Worm (Caenorhabditis elegans) whole organism, late embryonic: ENCODE measurements around the gene sec-3.
A peak's percentile ranks its signal among the peaks of the same experiment; 100 is the strongest.

Experiments used
- C08G9.2 ChIP-seq: sonication (generic microtip); optimal IDR thresholded peaks from 2 replicates; lab custom pipeline; 2016; ENCODE audit warnings: mild to moderate bottlenecking, missing genetic modification characterization, moderate library complexity, missing compliant biosample characterization
- F13H6.1 ChIP-seq: sonication (generic microtip); optimal IDR thresholded peaks from 2 replicates; lab custom pipeline; 2016; ENCODE audit warnings: missing genetic modification characterization, missing compliant biosample characterization
- Y22D7AL.16 ChIP-seq: sonication (generic microtip); optimal IDR thresholded peaks from 2 replicates; lab custom pipeline; 2016; ENCODE audit warnings: missing genetic modification characterization, missing compliant biosample characterization
- ahr-1 ChIP-seq: sonication (generic microtip); optimal IDR thresholded peaks from 2 replicates; lab custom pipeline; 2016; ENCODE audit warnings: missing genetic modification characterization, missing compliant biosample characterization
- ama-1 ChIP-seq: fragments of 150-350 bp; optimal IDR thresholded peaks from 2 replicates; lab custom pipeline; 2014
- ceh-14 ChIP-seq: sonication (generic microtip); optimal IDR thresholded peaks from 2 replicates; lab custom pipeline; 2016; ENCODE audit warnings: missing genotype, missing genetic modification characterization, missing compliant biosample characterization
- ceh-18 ChIP-seq: sonication (generic microtip); optimal IDR thresholded peaks from 2 replicates; lab custom pipeline; 2016; ENCODE audit warnings: missing genetic modification characterization, missing compliant biosample characterization
- ceh-2 ChIP-seq: sonication (generic microtip); optimal IDR thresholded peaks from 2 replicates; lab custom pipeline; 2016; ENCODE audit warnings: missing genotype, missing genetic modification characterization, missing compliant biosample characterization
- ceh-30 ChIP-seq: fragments of 150-350 bp; optimal IDR thresholded peaks from 2 replicates; lab custom pipeline; 2014; ENCODE audit warnings: missing biosample characterization, missing genetic modification characterization
- ceh-31 ChIP-seq: sonication (generic microtip); optimal IDR thresholded peaks from 2 replicates; lab custom pipeline; 2016; ENCODE audit warnings: missing genetic modification characterization, missing compliant biosample characterization
- ceh-34 ChIP-seq: sonication (generic microtip); optimal IDR thresholded peaks from 2 replicates; lab custom pipeline; 2016; ENCODE audit warnings: mild to moderate bottlenecking, missing genetic modification characterization, missing compliant biosample characterization
- ceh-45 ChIP-seq: fragments of 200-800 bp; sonication (Bioruptor generic); IDR thresholded peaks from 2 replicates; pipeline ENCODE4 v1.3.6; 2022; ENCODE audit warnings: missing genetic modification reagents, missing genetic modification characterization, missing compliant biosample characterization
- ceh-48 ChIP-seq: sonication (generic microtip); optimal IDR thresholded peaks from 2 replicates; lab custom pipeline; 2016; ENCODE audit warnings: missing genetic modification characterization, inconsistent platforms, missing compliant biosample characterization
- ceh-6 ChIP-seq: fragments of 200-800 bp; sonication (Bioruptor generic); optimal IDR thresholded peaks from 2 replicates; lab custom pipeline; 2018; ENCODE audit warnings: mild to moderate bottlenecking, missing genetic modification characterization, missing compliant biosample characterization
- che-1 ChIP-seq: sonication (generic microtip); optimal IDR thresholded peaks from 2 replicates; lab custom pipeline; 2016; ENCODE audit warnings: mild to moderate bottlenecking, missing genetic modification characterization, missing compliant biosample characterization
- dve-1 ChIP-seq: sonication (generic microtip); optimal IDR thresholded peaks from 2 replicates; lab custom pipeline; 2017; ENCODE audit warnings: antibody characterized with exemption, mild to moderate bottlenecking, missing genetic modification characterization, missing compliant biosample characterization
- elt-2 ChIP-seq: sonication (generic microtip); optimal IDR thresholded peaks from 2 replicates; lab custom pipeline; 2016; ENCODE audit warnings: missing genetic modification reagents, missing genetic modification characterization, missing compliant biosample characterization
- ets-4 ChIP-seq: sonication (generic microtip); optimal IDR thresholded peaks from 2 replicates; lab custom pipeline; 2016; ENCODE audit warnings: missing genetic modification characterization, missing compliant biosample characterization
- fax-1 ChIP-seq: sonication (generic microtip); optimal IDR thresholded peaks from 2 replicates; lab custom pipeline; 2016; ENCODE audit warnings: missing genotype, missing genetic modification characterization, missing compliant biosample characterization
- fkh-6 ChIP-seq: sonication (generic microtip); optimal IDR thresholded peaks from 2 replicates; lab custom pipeline; 2016; ENCODE audit warnings: missing genetic modification characterization, missing compliant biosample characterization
- gmeb-2 ChIP-seq: sonication (generic microtip); optimal IDR thresholded peaks from 2 replicates; lab custom pipeline; 2016; ENCODE audit warnings: missing genetic modification characterization, inconsistent platforms, missing compliant biosample characterization
- hlh-13 ChIP-seq: fragments of 200-800 bp; sonication (Bioruptor generic); optimal IDR thresholded peaks from 2 replicates; lab custom pipeline; 2018; ENCODE audit warnings: mild to moderate bottlenecking, missing genetic modification characterization, missing compliant biosample characterization
- hlh-15 ChIP-seq: sonication (generic microtip); optimal IDR thresholded peaks from 2 replicates; lab custom pipeline; 2016; ENCODE audit warnings: missing genetic modification characterization, missing compliant biosample characterization
- hlh-30 ChIP-seq: sonication (generic microtip); optimal IDR thresholded peaks from 2 replicates; lab custom pipeline; 2017; ENCODE audit warnings: antibody characterized with exemption, missing genetic modification characterization, missing compliant biosample characterization; ENCODE audit not compliant: insufficient read depth
- hlh-6 ChIP-seq: sonication (generic microtip); optimal IDR thresholded peaks from 2 replicates; lab custom pipeline; 2016; ENCODE audit warnings: missing genotype, missing genetic modification characterization, missing compliant biosample characterization
- lim-6 ChIP-seq: sonication (generic microtip); optimal IDR thresholded peaks from 2 replicates; lab custom pipeline; 2016; ENCODE audit warnings: missing genetic modification characterization, missing compliant biosample characterization
- lin-11 ChIP-seq: fragments of 200-800 bp; sonication (Bioruptor generic); optimal IDR thresholded peaks from 2 replicates; lab custom pipeline; 2018; ENCODE audit warnings: mild to moderate bottlenecking, missing genetic modification characterization, missing compliant biosample characterization
- madf-2 ChIP-seq: sonication (generic microtip); optimal IDR thresholded peaks from 2 replicates; lab custom pipeline; 2017; ENCODE audit warnings: missing genetic modification characterization, missing compliant biosample characterization
- mec-3 ChIP-seq: sonication (generic microtip); optimal IDR thresholded peaks from 2 replicates; lab custom pipeline; 2016; ENCODE audit warnings: borderline replicate concordance, missing genetic modification characterization, missing compliant biosample characterization
- nfya-1 ChIP-seq: sonication (generic microtip); optimal IDR thresholded peaks from 2 replicates; lab custom pipeline; 2017; ENCODE audit warnings: missing genetic modification characterization, mild to moderate bottlenecking, missing compliant biosample characterization, antibody characterized with exemption, moderate library complexity
- nhr-11 ChIP-seq: fragments of 150-350 bp; optimal IDR thresholded peaks from 2 replicates; lab custom pipeline; 2014; ENCODE audit warnings: missing biosample characterization, missing genetic modification characterization
- nhr-232 ChIP-seq: sonication (generic microtip); optimal IDR thresholded peaks from 2 replicates; lab custom pipeline; 2016; ENCODE audit warnings: missing genetic modification characterization, missing compliant biosample characterization
- npax-4 ChIP-seq: sonication (generic microtip); optimal IDR thresholded peaks from 2 replicates; lab custom pipeline; 2016; ENCODE audit warnings: missing genetic modification characterization, missing compliant biosample characterization
- pat-9 ChIP-seq: fragments of 200-800 bp; sonication (Bioruptor generic); optimal IDR thresholded peaks from 2 replicates; lab custom pipeline; 2018; ENCODE audit warnings: mild to moderate bottlenecking, missing genetic modification characterization, moderate library complexity, missing compliant biosample characterization
- pha-2 ChIP-seq: sonication (generic microtip); optimal IDR thresholded peaks from 2 replicates; lab custom pipeline; 2017; ENCODE audit warnings: mild to moderate bottlenecking, missing genetic modification characterization, missing compliant biosample characterization
- ref-2 ChIP-seq: sonication (generic microtip); optimal IDR thresholded peaks from 2 replicates; lab custom pipeline; 2016; ENCODE audit warnings: missing genetic modification characterization, missing compliant biosample characterization
- sdc-2 ChIP-seq: sonication (generic microtip); optimal IDR thresholded peaks from 2 replicates; lab custom pipeline; 2016; ENCODE audit warnings: missing genotype, missing genetic modification characterization, missing compliant biosample characterization
- sox-2 ChIP-seq: fragments of 200-800 bp; sonication (Bioruptor generic); IDR thresholded peaks from 2 replicates; pipeline ENCODE4 v1.3.6; 2022; ENCODE audit warnings: missing genetic modification reagents, missing genetic modification characterization, missing compliant biosample characterization
- tbx-2 ChIP-seq: sonication (generic microtip); optimal IDR thresholded peaks from 2 replicates; lab custom pipeline; 2016; ENCODE audit warnings: missing genetic modification characterization, missing compliant biosample characterization
- tbx-7 ChIP-seq: sonication (generic microtip); optimal IDR thresholded peaks from 2 replicates; lab custom pipeline; 2016; ENCODE audit warnings: missing genotype, missing genetic modification characterization, missing compliant biosample characterization
- unc-3 ChIP-seq, 2 experiments: fragments of 200-800 bp in 1 of 2; sonication (Bioruptor generic) in 1 of 2; sonication (generic microtip) in 1 of 2; conservative IDR thresholded peaks in 1 of 2; optimal IDR thresholded peaks in 1 of 2; 2 replicates each; pipeline versions ENCODE4 v1.3.6 to Lab custom; 2016 to 2022; ENCODE audit warnings: missing compliant biosample characterization in 2 of 2, missing genetic modification characterization in 2 of 2, missing genetic modification reagents in 1 of 2
- unc-42 ChIP-seq: sonication (generic microtip); optimal IDR thresholded peaks from 2 replicates; lab custom pipeline; 2016; ENCODE audit warnings: missing genotype, missing genetic modification characterization, missing compliant biosample characterization
- unc-55 ChIP-seq: sonication (generic microtip); optimal IDR thresholded peaks from 2 replicates; lab custom pipeline; 2017; ENCODE audit warnings: missing biosample characterization, missing genetic modification reagents, missing genetic modification characterization
- unc-86 ChIP-seq: sonication (generic microtip); optimal IDR thresholded peaks from 2 replicates; lab custom pipeline; 2016; ENCODE audit warnings: missing genetic modification characterization, missing compliant biosample characterization
- zip-5 ChIP-seq: sonication (generic microtip); optimal IDR thresholded peaks from 2 replicates; lab custom pipeline; 2016; ENCODE audit warnings: missing genetic modification characterization, missing compliant biosample characterization

The sec-3 gene

DNA sequence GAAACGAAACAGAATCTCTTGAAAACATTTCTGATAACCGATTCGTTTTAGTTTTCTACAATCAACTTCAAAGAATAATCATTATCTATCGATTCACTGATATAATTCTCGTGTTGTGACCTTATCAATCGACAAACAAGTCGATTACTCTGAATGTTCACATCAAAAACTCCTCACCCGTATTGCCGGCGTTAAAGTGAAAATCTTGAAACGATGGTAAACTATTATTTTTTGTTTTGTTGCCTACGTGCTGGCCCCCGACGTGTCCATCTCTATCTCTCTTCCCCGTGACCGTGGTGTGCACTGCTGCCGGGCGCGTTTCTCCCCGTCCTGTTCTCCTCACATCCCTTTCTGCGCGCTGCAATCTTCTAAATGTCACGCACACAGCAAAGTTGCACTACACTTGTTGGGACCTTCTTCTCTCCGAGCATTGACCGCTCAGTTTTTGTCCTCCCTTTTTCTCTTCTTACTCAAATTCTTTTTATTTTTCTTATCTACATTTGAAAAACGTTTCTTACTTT, 9.7 kb downstream of the sec-3 start:
- TF ChIP-seq madf-2 (tag; lab: Kevin White, UChicago) (no peak), ceh-18 (tag; lab: Kevin White, UChicago) (peak; percentile 49), fkh-6 (tag; lab: Kevin White, UChicago) (peak; percentile 13), nfya-1 (tag; lab: Kevin White, UChicago) (peak; percentile 39), npax-4 (no peak), mec-3 (tag; lab: Kevin White, UChicago) (no peak), tbx-2 (tag; lab: Kevin White, UChicago) (peak; percentile 47), pat-9 (no peak), hlh-30 (tag; lab: Kevin White, UChicago) (peak; percentile 44), elt-2 (tag; lab: Kevin White, UChicago) (peak; percentile 69), pha-2 (no peak), unc-86 (tag; lab: Kevin White, UChicago) (no peak), lim-6 (no peak), ets-4 (tag; lab: Kevin White, UChicago) (no peak), lin-11 (tag; lab: Kevin White, UChicago) (no peak), unc-55 (GFP tag; lab: Kevin White, UChicago) (no peak), che-1 (peak; percentile 13), nhr-232 (tag; lab: Kevin White, UChicago) (no peak), ceh-6 (GFP tag; lab: Kevin White, UChicago) (no peak), unc-42 (tag; lab: Kevin White, UChicago) (peak; percentile 50), tbx-7 (tag; lab: Kevin White, UChicago) (no peak), ceh-45 (GFP tag; lab: Robert Waterston, UW) (no peak), ceh-2 (no peak), ceh-30 (tag; lab: Kevin White, UChicago) (no peak), hlh-13 (no peak), dve-1 (tag; lab: Kevin White, UChicago) (no peak), ref-2 (tag; lab: Kevin White, UChicago) (no peak), ceh-34 (no peak), hlh-15 (tag; lab: Kevin White, UChicago) (no peak), zip-5 (tag; lab: Kevin White, UChicago) (no peak), F13H6.1 (tag; lab: Kevin White, UChicago) (no peak), fax-1 (tag; lab: Kevin White, UChicago) (no peak), unc-3 (GFP tag; conservative IDR thresholded peaks at IDR 0.05; lab: Robert Waterston, UW) (no peak), unc-3 (tag; optimal IDR thresholded peaks at IDR 0.05; lab: Kevin White, UChicago) (no peak), sdc-2 (tag; lab: Kevin White, UChicago) (peak; percentile 62), ceh-14 (tag; lab: Kevin White, UChicago) (no peak), hlh-6 (tag; lab: Kevin White, UChicago) (no peak), ceh-31 (tag; lab: Kevin White, UChicago) (peak; percentile 43), Y22D7AL.16 (tag; lab: Kevin White, UChicago) (no peak), ceh-48 (tag; lab: Kevin White, UChicago) (no peak), nhr-11 (tag; lab: Kevin White, UChicago) (no peak), C08G9.2 (tag; lab: Kevin White, UChicago) (peak; percentile 17)

DNA sequence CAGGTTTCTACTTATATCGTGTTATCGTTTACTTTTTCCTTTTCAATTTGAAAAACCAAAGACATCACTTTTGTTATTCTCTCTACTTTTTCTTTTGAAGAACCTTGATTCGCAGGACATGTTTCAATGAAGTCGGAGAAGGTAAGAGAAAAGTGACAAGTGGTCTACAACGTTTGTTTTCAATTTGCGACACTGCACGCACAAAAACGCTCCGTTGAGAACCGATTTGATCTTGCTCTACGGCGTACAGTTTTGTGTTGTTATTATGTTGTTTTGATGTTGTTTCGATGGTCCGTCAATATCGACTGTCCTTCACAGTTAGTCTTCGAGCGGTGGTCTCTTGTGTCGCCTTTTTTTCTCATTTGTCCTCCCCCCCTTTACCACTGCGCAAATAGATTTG, 10.2 kb downstream of the sec-3 start, which contains the start of gene pccb-1:
Gene pccb-1, plus strand, starts transcription at position 127 of the 400 bp plus-strand sequence.
- no peak for TF ChIP-seq lim-6
- TF ChIP-seq sox-2 (GFP tag; lab: Robert Waterston, UW) = no peak
- TF ChIP-seq ahr-1 = no peak
- TF ChIP-seq nfya-1 (tag; lab: Kevin White, UChicago) = no peak
- no peak for TF ChIP-seq fkh-6 (tag; lab: Kevin White, UChicago)
- no peak for TF ChIP-seq ama-1
- TF ChIP-seq gmeb-2 = no peak
- TF ChIP-seq ceh-30 (tag; lab: Kevin White, UChicago) = no peak
